Fruit fly (Drosophila melanogaster) whole organism: ENCODE measurements around the gene puf.

Source experiments
- CG8478 ChIP-seq: fragments of >200 bp; optimal IDR thresholded peaks from 2 replicates; lab custom pipeline; 2018; ENCODE audit warnings: inconsistent platforms
- Dll ChIP-seq: fragments of >200 bp; optimal IDR thresholded peaks from 2 replicates; lab custom pipeline; 2017
- EcR ChIP-seq, 2 experiments: fragments of >200 bp; optimal IDR thresholded peaks; 2 replicates each; lab custom pipeline; 2017; ENCODE audit warnings: missing biosample characterization in 2 of 2, missing genetic modification characterization in 2 of 2, missing genetic modification reagents in 2 of 2
- pan ChIP-seq: fragments of >200 bp; optimal IDR thresholded peaks from 2 replicates; lab custom pipeline; 2017
- psq ChIP-seq: fragments of >200 bp; optimal IDR thresholded peaks from 2 replicates; lab custom pipeline; 2017
- usp ChIP-seq: fragments of >200 bp; optimal IDR thresholded peaks from 2 replicates; lab custom pipeline; 2017; ENCODE audit warnings: missing biosample characterization, missing genetic modification characterization, mixed read lengths

Gene puf

dm6 chr3R:24606868-24607267 is 43.0 kb downstream of the puf start:
- TF ChIP-seq pan (lab: Kevin White, UChicago): no peak
- no peak for TF ChIP-seq usp (GFP tag; lab: Kevin White, UChicago)
- no peak for TF ChIP-seq CG8478 (lab: Kevin White, UChicago)
- TF ChIP-seq psq (lab: Kevin White, UChicago): no peak

- TF ChIP-seq Dll: no peak
Measured at dm6 chr3R:24604165-24604564, 45.7 kb downstream of the puf start.

- TF ChIP-seq psq (lab: Kevin White, UChicago) (no peak), usp (GFP tag; lab: Kevin White, UChicago) (no peak), CG8478 (lab: Kevin White, UChicago) (no peak), EcR (GFP tag; optimal IDR thresholded peaks at IDR 0.05; lab: Kevin White, UChicago) (no peak), Dll (no peak)
Measured at dm6 chr3R:24603399-24604131, 46.3 kb downstream of the puf start.

- TF ChIP-seq psq (lab: Kevin White, UChicago) (no peak), pan (lab: Kevin White, UChicago) (no peak), usp (GFP tag; lab: Kevin White, UChicago) (no peak), Dll (no peak), CG8478 (lab: Kevin White, UChicago) (no peak), EcR (GFP tag; optimal IDR thresholded peaks at IDR 0.05; lab: Kevin White, UChicago) (no peak)
Measured at dm6 chr3R:24601069-24601468, 48.8 kb downstream of the puf start.

- TF ChIP-seq pan (lab: Kevin White, UChicago) (no peak), CG8478 (lab: Kevin White, UChicago) (no peak), usp (GFP tag; lab: Kevin White, UChicago) (no peak), EcR (GFP tag; optimal IDR thresholded peaks at IDR 0.05; lab: Kevin White, UChicago) (no peak), Dll (no peak), psq (lab: Kevin White, UChicago) (no peak)
Measured at dm6 chr3R:24598549-24599204, 51.2 kb downstream of the puf start.

dm6 chr3R:24596881-24597280 is 53.0 kb downstream of the puf start:
- no peak for TF ChIP-seq Dll
- no peak for TF ChIP-seq CG8478 (lab: Kevin White, UChicago)
- no peak for TF ChIP-seq EcR (GFP tag; optimal IDR thresholded peaks at IDR 0.05; lab: Kevin White, UChicago)
- TF ChIP-seq pan (lab: Kevin White, UChicago): no peak
- no peak for TF ChIP-seq usp (GFP tag; lab: Kevin White, UChicago)
- TF ChIP-seq psq (lab: Kevin White, UChicago): no peak

dm6 chr3R:24595330-24596114 is 54.3 kb downstream of the puf start:
- no peak for TF ChIP-seq CG8478 (lab: Kevin White, UChicago)
- no peak for TF ChIP-seq pan (lab: Kevin White, UChicago)
- TF ChIP-seq Dll: no peak
- TF ChIP-seq EcR (GFP tag; optimal IDR thresholded peaks at IDR 0.05; lab: Kevin White, UChicago): no peak
- TF ChIP-seq psq (lab: Kevin White, UChicago): no peak
- no peak for TF ChIP-seq usp (GFP tag; lab: Kevin White, UChicago)

dm6 chr3R:24593733-24594132 is 56.1 kb downstream of the puf start:
- TF ChIP-seq Dll: no peak
- no peak for TF ChIP-seq usp (GFP tag; lab: Kevin White, UChicago)
- no peak for TF ChIP-seq EcR (GFP tag; optimal IDR thresholded peaks at IDR 0.05; lab: Kevin White, UChicago)
- no peak for TF ChIP-seq CG8478 (lab: Kevin White, UChicago)
- TF ChIP-seq psq (lab: Kevin White, UChicago): no peak
- no peak for TF ChIP-seq pan (lab: Kevin White, UChicago)

dm6 chr3R:24590276-24590675 is 59.6 kb downstream of the puf start:
- no peak for TF ChIP-seq usp (GFP tag; lab: Kevin White, UChicago)
- TF ChIP-seq pan (lab: Kevin White, UChicago): no peak
- TF ChIP-seq Dll: no peak
- no peak for TF ChIP-seq psq (lab: Kevin White, UChicago)

dm6 chr3R:24588829-24589638 is 60.8 kb downstream of the puf start:
- TF ChIP-seq psq (lab: Kevin White, UChicago): no peak
- TF ChIP-seq EcR (GFP tag; optimal IDR thresholded peaks at IDR 0.05; lab: Kevin White, UChicago): no peak
- no peak for TF ChIP-seq pan (lab: Kevin White, UChicago)
- TF ChIP-seq Dll: no peak
- no peak for TF ChIP-seq CG8478 (lab: Kevin White, UChicago)
- TF ChIP-seq usp (GFP tag; lab: Kevin White, UChicago): no peak

dm6 chr3R:24586453-24586886 is 63.4 kb downstream of the puf start:
- TF ChIP-seq Dll (peak; percentile 73), EcR (GFP tag; optimal IDR thresholded peaks at IDR 0.05; lab: Kevin White, UChicago) (no peak), CG8478 (lab: Kevin White, UChicago) (peak; percentile 55)
